Fruit fly (Drosophila melanogaster): ENCODE data around the gene CG34263.

CG34263 gene

dm6 chr3L:246644-247199 is 19.0 kb downstream of the CG34263 start:
- peak; percentile 78; the same call in 1 of the 2 replicates for TF ChIP-seq Rfx (GFP tag; IDR thresholded peaks at IDR 0.05)
- no peak for TF ChIP-seq otp (GFP tag; IDR thresholded peaks at IDR 0.05)
- TF ChIP-seq CG7839 (tag; optimal IDR thresholded peaks at IDR 0.05): no peak
- no peak for TF ChIP-seq CG4328 (GFP tag; optimal IDR thresholded peaks at IDR 0.05)
- TF ChIP-seq wek (GFP tag; optimal IDR thresholded peaks at IDR 0.05): no peak
- no peak for TF ChIP-seq dmrt99B (tag; optimal IDR thresholded peaks at IDR 0.05)
- no peak for TF ChIP-seq slou (GFP tag; optimal IDR thresholded peaks at IDR 0.05)
- TF ChIP-seq Bgb (GFP tag; IDR thresholded peaks at IDR 0.05; ENCODE audit: partially characterized antibody): peak; percentile 75
- TF ChIP-seq mirr (GFP tag; optimal IDR thresholded peaks at IDR 0.05): no peak
- no peak for TF ChIP-seq yki (optimal IDR thresholded peaks at IDR 0.05)
- TF ChIP-seq MESR4 (GFP tag; optimal IDR thresholded peaks at IDR 0.05): peak; percentile 99
- peak; percentile 21 for TF ChIP-seq CG12744 (GFP tag; optimal IDR thresholded peaks at IDR 0.05)
- TF ChIP-seq chn (GFP tag; optimal IDR thresholded peaks at IDR 0.05): peak; percentile 18
- no peak for TF ChIP-seq ara (GFP tag; IDR thresholded peaks at IDR 0.05)
- no peak for TF ChIP-seq gcm (GFP tag; optimal IDR thresholded peaks at IDR 0.05)
- TF ChIP-seq CG32767 (GFP tag; IDR thresholded peaks at IDR 0.05): peak; percentile 33; the same call in 1 of the 2 replicates
- TF ChIP-seq CG17186 (GFP tag; optimal IDR thresholded peaks at IDR 0.05): peak; percentile 67
- peak; percentile 47 for TF ChIP-seq CG18764 (GFP tag; optimal IDR thresholded peaks at IDR 0.05)
- TF ChIP-seq Ets97D (GFP tag; optimal IDR thresholded peaks at IDR 0.05): peak; percentile 97
- TF ChIP-seq sr (GFP tag; IDR thresholded peaks at IDR 0.05): no peak
- no peak for TF ChIP-seq exex (tag; optimal IDR thresholded peaks at IDR 0.05)
- no peak for TF ChIP-seq D19A (tag; optimal IDR thresholded peaks at IDR 0.05)
- no peak for TF ChIP-seq bab2 (GFP tag; optimal IDR thresholded peaks at IDR 0.05)
- TF ChIP-seq Abd-B (GFP tag; optimal IDR thresholded peaks at IDR 0.05): no peak
- TF ChIP-seq pum (GFP tag; optimal IDR thresholded peaks at IDR 0.05): peak; percentile 19
- peak; percentile 42 for TF ChIP-seq jumu (GFP tag; optimal IDR thresholded peaks at IDR 0.05)
- TF ChIP-seq lmd (GFP tag; IDR thresholded peaks at IDR 0.05): peak; percentile 40; the same call in 1 of the 2 replicates
- no peak for TF ChIP-seq al (GFP tag; IDR thresholded peaks at IDR 0.05)
- TF ChIP-seq CG8089 (GFP tag; optimal IDR thresholded peaks at IDR 0.05): peak; percentile 1
- TF ChIP-seq CG14050 (GFP tag; IDR thresholded peaks at IDR 0.05): no peak; the same call in 2 of the 3 replicates
- 0 out of 2 replicates have a peak, but pooled peaks have one; percentile 14 for TF ChIP-seq Xrp1 (GFP tag; IDR thresholded peaks at IDR 0.05)
- TF ChIP-seq CG7556 (GFP tag; optimal IDR thresholded peaks at IDR 0.05): no peak
- TF ChIP-seq pfk (GFP tag; optimal IDR thresholded peaks at IDR 0.05): peak; percentile 48
- TF ChIP-seq eyg (GFP tag; optimal IDR thresholded peaks at IDR 0.05): peak; percentile 17
- no peak for TF ChIP-seq ewg (GFP tag; optimal IDR thresholded peaks at IDR 0.05)
- peak; percentile 64 for TF ChIP-seq nmo (GFP tag; optimal IDR thresholded peaks at IDR 0.05)
- TF ChIP-seq unpg (GFP tag; optimal IDR thresholded peaks at IDR 0.05): no peak
- peak; percentile 58 for TF ChIP-seq CG3847 (GFP tag; IDR thresholded peaks at IDR 0.05)
- peak; percentile 46 for TF ChIP-seq ftz-f1 (GFP tag; optimal IDR thresholded peaks at IDR 0.05)
- no peak for TF ChIP-seq ash1 (GFP tag; optimal IDR thresholded peaks at IDR 0.05)
- peak; percentile 76 for TF ChIP-seq CG15479 (GFP tag; optimal IDR thresholded peaks at IDR 0.05)
- no peak for TF ChIP-seq vvl (GFP tag; IDR thresholded peaks at IDR 0.05)
- peak; percentile 73 for TF ChIP-seq ato (GFP tag; IDR thresholded peaks at IDR 0.05; ENCODE audit: partially characterized antibody)
- peak; percentile 53 for TF ChIP-seq Atf3 (GFP tag; optimal IDR thresholded peaks at IDR 0.05)
- TF ChIP-seq CG2129 (GFP tag; IDR thresholded peaks at IDR 0.05; ENCODE audit: partially characterized antibody): no peak
- no peak for TF ChIP-seq Hmr (GFP tag; optimal IDR thresholded peaks at IDR 0.05)
- TF ChIP-seq CG14014 (GFP tag; IDR thresholded peaks at IDR 0.05): peak; percentile 60
- no peak for TF ChIP-seq fd96Cb (tag; optimal IDR thresholded peaks at IDR 0.05)
- TF ChIP-seq B-H1 (GFP tag; IDR thresholded peaks at IDR 0.05): no peak
- TF ChIP-seq zfh1 (GFP tag; IDR thresholded peaks at IDR 0.05): peak; percentile 66; the same call in 2 of the 3 replicates
- TF ChIP-seq fd102C (GFP tag; optimal IDR thresholded peaks at IDR 0.05): no peak

Measured in whole organism, embryonic.